Worm (Caenorhabditis elegans): ENCODE measurements around the gene C17B7.12.
"Not testable (repeated sequence)": the region's sequence is repeated elsewhere in the genome, so short reads cannot be mapped to it uniquely, and the experiment has no call there.

DNA sequence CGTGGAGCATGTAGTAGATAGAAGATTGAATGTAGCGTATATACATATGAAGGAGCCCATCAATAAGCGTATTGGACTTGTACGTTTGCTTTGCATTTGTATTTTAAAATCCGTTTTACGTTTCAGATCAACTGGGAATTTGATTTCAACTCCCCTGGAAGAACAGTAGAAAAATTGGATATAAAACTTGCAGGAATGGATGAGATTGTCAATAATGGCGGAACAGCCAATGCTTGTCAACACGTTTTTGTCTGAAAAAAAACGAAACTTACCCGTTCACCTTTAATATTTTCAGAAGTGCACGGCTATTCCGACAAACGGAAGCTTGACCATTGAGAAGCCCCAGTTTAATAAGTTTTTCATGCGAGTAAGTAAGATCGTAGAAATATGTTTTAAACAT lies 14.7 kb downstream of the C17B7.12 start, which contains the start of gene C04E12.2:
- TF ChIP-seq pbrm-1 (GFP tag; IDR thresholded peaks at IDR 0.05); lag-1 (GFP tag; IDR thresholded peaks at IDR 0.05); nhr-27 (tag; optimal IDR thresholded peaks at IDR 0.05); Y53F4B.3 (GFP tag; IDR thresholded peaks at IDR 0.05); snpc-3.4 (tag; optimal IDR thresholded peaks at IDR 0.05); egl-44 (GFP tag; IDR thresholded peaks at IDR 0.05); repo-1 (tag; optimal IDR thresholded peaks at IDR 0.05); rcor-1 (GFP tag; IDR thresholded peaks at IDR 0.05); atf-7 (tag; optimal IDR thresholded peaks at IDR 0.05); him-1 (tag; optimal IDR thresholded peaks at IDR 0.05); sdz-38 (tag; optimal IDR thresholded peaks at IDR 0.05); ztf-18 (tag; optimal IDR thresholded peaks at IDR 0.05); F49E8.2 (tag; optimal IDR thresholded peaks at IDR 0.05; ENCODE audit: insufficient read depth): not testable (repeated sequence)

Data from whole organism, young adult.